Worm (Caenorhabditis elegans) whole organism, mixed stage, embryonic: ENCODE results near the gene F48G7.4.

Source experiments
- bed-3 ChIP-seq: fragments of 200-800 bp; sonication (Bioruptor generic); optimal IDR thresholded peaks from 3 replicates; lab custom pipeline; 2018; ENCODE audit warnings: mild to moderate bottlenecking, missing genetic modification characterization, moderate library complexity, missing compliant biosample characterization
- blmp-1 ChIP-seq: fragments of 150-350 bp; optimal IDR thresholded peaks from 2 replicates; lab custom pipeline; 2014; ENCODE audit warnings: missing biosample characterization, missing genetic modification characterization
- ces-1 ChIP-seq: fragments of 150-350 bp; optimal IDR thresholded peaks from 2 replicates; lab custom pipeline; 2014; ENCODE audit warnings: missing biosample characterization, missing genetic modification reagents, missing genetic modification characterization
- lin-13 ChIP-seq: fragments of 150-350 bp; optimal IDR thresholded peaks from 2 replicates; lab custom pipeline; 2014; ENCODE audit warnings: missing biosample characterization, missing genetic modification characterization
- nhr-237 ChIP-seq: fragments of 150-350 bp; optimal IDR thresholded peaks from 2 replicates; lab custom pipeline; 2014; ENCODE audit warnings: missing biosample characterization, missing genetic modification characterization
- pha-4 ChIP-seq: fragments of 150-350 bp; optimal IDR thresholded peaks from 2 replicates; lab custom pipeline; 2018; ENCODE audit warnings: missing biosample characterization, missing genetic modification reagents, missing genetic modification characterization
- sem-2 ChIP-seq: fragments of 200-800 bp; sonication (Bioruptor generic); optimal IDR thresholded peaks from 2 replicates; lab custom pipeline; 2018; ENCODE audit warnings: mild to moderate bottlenecking, missing genetic modification characterization, missing compliant biosample characterization
- snpc-4 ChIP-seq: fragments of 150-350 bp; optimal IDR thresholded peaks from 2 replicates; lab custom pipeline; 2014; ENCODE audit warnings: missing biosample characterization, missing genetic modification characterization

ce11 chrV:596923-597322, 22.3 kb upstream of the F48G7.4 start:
- TF ChIP-seq sem-2 (GFP tag; lab: Kevin White, UChicago) (no peak), ces-1 (GFP tag; lab: Kevin White, UChicago) (no peak), pha-4 (tag; lab: Kevin White, UChicago) (no peak), snpc-4 (no peak), nhr-237 (tag; lab: Kevin White, UChicago) (no peak), lin-13 (tag; lab: Kevin White, UChicago) (no peak), blmp-1 (tag; lab: Kevin White, UChicago) (no peak), bed-3 (GFP tag; lab: Kevin White, UChicago) (no peak)
